Fruit fly (Drosophila melanogaster): Measurements from ENCODE around the gene CG9215.

The CG9215 gene

dm6 chrX:15618953-15619630, 36.4 kb upstream of the CG9215 start (continued):
- TF ChIP-seq zfh2 (GFP tag; optimal IDR thresholded peaks at IDR 0.05) (peak; percentile 58), CG12391 (tag; optimal IDR thresholded peaks at IDR 0.05) (peak; percentile 79), CG31224 (GFP tag; IDR thresholded peaks at IDR 0.05) (peak; percentile 56), hkb (optimal IDR thresholded peaks at IDR 0.05) (no peak), hkb (GFP tag; IDR thresholded peaks at IDR 0.05) (peak; percentile 76), CG10654 (GFP tag; optimal IDR thresholded peaks at IDR 0.05) (peak; percentile 87), dati (GFP tag; IDR thresholded peaks at IDR 0.05) (0 out of 2 replicates have a peak, but pooled peaks have one; percentile 20), CG17359 (tag; optimal IDR thresholded peaks at IDR 0.05) (peak; percentile 87), CG11247 (GFP tag; IDR thresholded peaks at IDR 0.05) (peak; percentile 63; the same call in 1 of the 2 replicates), hbn (GFP tag; IDR thresholded peaks at IDR 0.05; ENCODE audit: partially characterized antibody) (no peak), Usf (GFP tag; optimal IDR thresholded peaks at IDR 0.05) (peak; percentile 50), CG1233 (GFP tag; optimal IDR thresholded peaks at IDR 0.05) (peak; percentile 76), sob (GFP tag; IDR thresholded peaks at IDR 0.05) (peak; percentile 82), Fer3 (tag; optimal IDR thresholded peaks at IDR 0.05) (peak; percentile 71), slp2 (GFP tag; optimal IDR thresholded peaks at IDR 0.05) (peak; percentile 60), cwo (GFP tag; optimal IDR thresholded peaks at IDR 0.05) (peak; percentile 62), nerfin-2 (GFP tag; IDR thresholded peaks at IDR 0.05; ENCODE audit: partially characterized antibody) (no peak), CG31388 (GFP tag; optimal IDR thresholded peaks at IDR 0.05) (peak; percentile 62), psq (GFP tag; optimal IDR thresholded peaks at IDR 0.05) (peak; percentile 42), zfh1 (GFP tag; IDR thresholded peaks at IDR 0.05) (peak; percentile 79), gsb (GFP tag; IDR thresholded peaks at IDR 0.05) (peak; percentile 62), Xrp1 (GFP tag; IDR thresholded peaks at IDR 0.05) (peak; percentile 81), eve (GFP tag; optimal IDR thresholded peaks at IDR 0.05) (peak in 1 of 2 experiments; percentile 57), abd-A (tag; optimal IDR thresholded peaks at IDR 0.05) (peak; percentile 0), gt (GFP tag; IDR thresholded peaks at IDR 0.05) (peak; percentile 56; the same call in 1 of the 2 replicates), CG7839 (tag; optimal IDR thresholded peaks at IDR 0.05) (peak; percentile 87), pb (GFP tag; optimal IDR thresholded peaks at IDR 0.05) (peak; percentile 55), odd (GFP tag; optimal IDR thresholded peaks at IDR 0.05) (peak; percentile 56), HmgD (GFP tag; optimal IDR thresholded peaks at IDR 0.05) (peak; percentile 11), HLH54F (GFP tag; optimal IDR thresholded peaks at IDR 0.05) (peak; percentile 59), CG2875 (GFP tag; optimal IDR thresholded peaks at IDR 0.05) (peak; percentile 76), gfzf (GFP tag; optimal IDR thresholded peaks at IDR 0.05) (no peak), grn (GFP tag; optimal IDR thresholded peaks at IDR 0.05) (peak; percentile 88), Sin3A (optimal IDR thresholded peaks at IDR 0.05) (no peak), CG9932 (GFP tag; IDR thresholded peaks at IDR 0.05) (peak; percentile 49; the same call in 1 of the 2 replicates), dan (GFP tag; IDR thresholded peaks at IDR 0.05) (peak; percentile 56; the same call in 1 of the 2 replicates), CG18011 (GFP tag; optimal IDR thresholded peaks at IDR 0.05) (peak; percentile 33), ci (GFP tag; IDR thresholded peaks at IDR 0.05) (peak; percentile 86), sc (optimal IDR thresholded peaks at IDR 0.05) (no peak), sc (GFP tag; optimal IDR thresholded peaks at IDR 0.05) (peak; percentile 79), CG11085 (GFP tag; IDR thresholded peaks at IDR 0.05) (0 out of 2 replicates have a peak, but pooled peaks have one; percentile 44), Neu2 (GFP tag; optimal IDR thresholded peaks at IDR 0.05; ENCODE audit: borderline replicate concordance) (no peak), CG14710 (tag; optimal IDR thresholded peaks at IDR 0.05) (peak; percentile 71), shn (GFP tag; optimal IDR thresholded peaks at IDR 0.05) (peak; percentile 62), tio (GFP tag; optimal IDR thresholded peaks at IDR 0.05) (peak; percentile 69), crp (GFP tag; optimal IDR thresholded peaks at IDR 0.05) (peak in 1 of 2 experiments; percentile 25), Tbp (GFP tag; optimal IDR thresholded peaks at IDR 0.05) (no peak), CG17361 (GFP tag; IDR thresholded peaks at IDR 0.05) (peak; percentile 83), peb (GFP tag; IDR thresholded peaks at IDR 0.05) (peak; percentile 43; the same call in 1 of the 2 replicates), esg (GFP tag; conservative IDR thresholded peaks at IDR 0.05) (peak; percentile 71)

Data from whole organism, embryonic.